Worm (Caenorhabditis elegans) whole organism, L1 larva: ENCODE results near the gene K03B4.4.

ENCODE experiments used
- ceh-88 ChIP-seq: fragments of 200-800 bp; sonication (Bioruptor generic); IDR thresholded peaks from 2 replicates; pipeline ENCODE4 v1.3.6; 2022; ENCODE audit warnings: missing genetic modification characterization, missing compliant biosample characterization
- ces-1 ChIP-seq: fragments of 150-350 bp; optimal IDR thresholded peaks from 2 replicates; lab custom pipeline; 2014; ENCODE audit warnings: missing biosample characterization, missing genetic modification reagents, missing genetic modification characterization
- lsy-2 ChIP-seq, 2 experiments: fragments of 150-350 bp; optimal IDR thresholded peaks; 2 replicates each; lab custom pipeline; 2014; ENCODE audit warnings: missing biosample characterization in 2 of 2, missing genetic modification characterization in 2 of 2
- nhr-11 ChIP-seq: fragments of 150-350 bp; optimal IDR thresholded peaks from 2 replicates; lab custom pipeline; 2014; ENCODE audit warnings: missing biosample characterization, missing genetic modification characterization
- nhr-28 ChIP-seq: fragments of 150-350 bp; optimal IDR thresholded peaks from 2 replicates; lab custom pipeline; 2014; ENCODE audit warnings: missing biosample characterization, missing genetic modification characterization

DNA sequence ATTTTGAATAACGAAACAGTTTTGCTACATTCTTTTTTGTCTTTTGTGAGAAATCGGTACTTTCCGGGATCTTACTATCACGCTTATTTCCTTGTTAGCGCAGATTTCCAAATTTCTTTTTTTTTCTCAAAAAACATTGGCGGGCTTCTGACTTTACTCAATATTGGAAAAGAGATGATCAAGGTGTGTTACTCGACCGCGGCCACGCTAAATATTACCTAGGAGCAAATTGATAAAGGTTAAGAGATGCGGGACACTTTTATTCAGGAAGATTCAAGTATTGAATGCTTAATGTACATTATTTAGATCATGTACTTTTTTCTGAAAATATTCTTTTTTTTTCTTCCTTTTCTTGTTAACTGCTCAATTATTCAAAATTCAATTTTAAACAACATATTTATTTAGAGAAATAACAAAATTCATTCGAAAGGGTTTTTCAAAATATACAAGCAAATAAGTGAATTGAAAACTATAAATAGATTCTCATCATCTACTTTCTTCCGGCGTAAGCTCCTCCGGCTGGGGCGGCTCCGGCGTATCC lies 34.4 kb upstream of the K03B4.4 start:
- TF ChIP-seq ces-1 (GFP tag; lab: Kevin White, UChicago) = no peak
- no peak for TF ChIP-seq lsy-2 (tag; optimal IDR thresholded peaks at IDR 0.05; lab: Kevin White, UChicago)
- TF ChIP-seq nhr-28 = no peak
- TF ChIP-seq ceh-88 = no peak
- no peak for TF ChIP-seq nhr-11 (tag; lab: Kevin White, UChicago)
